Worm (Caenorhabditis elegans) whole organism, L4 larva: Measurements from ENCODE around the gene R04E5.8.
A peak's percentile ranks its signal among the peaks of the same experiment; 100 is the strongest.

Source experiments
- F26F4.8 ChIP-seq: fragments of 200-800 bp; sonication (Bioruptor generic); conservative IDR thresholded peaks from 2 replicates; pipeline ENCODE4 v1.3.6; 2022; ENCODE audit warnings: missing genetic modification characterization, missing compliant biosample characterization
- R02D3.7 ChIP-seq: fragments of 150-350 bp; sonication (generic microtip); optimal IDR thresholded peaks from 3 replicates; lab custom pipeline; 2014; ENCODE audit warnings: missing biosample characterization, missing genetic modification characterization
- ZK337.2 ChIP-seq: fragments of 200-800 bp; sonication (Bioruptor generic); IDR thresholded peaks from 2 replicates; pipeline ENCODE4 v1.3.6; 2022; ENCODE audit warnings: missing genetic modification reagents, missing genetic modification characterization, missing compliant biosample characterization
- aha-1 ChIP-seq: fragments of 150-350 bp; peaks from one replicate; lab custom pipeline; 2014; ENCODE audit warnings: missing biosample characterization, missing genetic modification characterization
- ceh-20 ChIP-seq: fragments of 200-800 bp; sonication (Bioruptor generic); IDR thresholded peaks from 2 replicates; pipeline ENCODE4 v1.3.6; 2022; ENCODE audit warnings: missing genetic modification reagents, missing genetic modification characterization, missing compliant biosample characterization
- ces-1 ChIP-seq: fragments of 150-350 bp; sonication (generic microtip); optimal IDR thresholded peaks from 4 replicates; lab custom pipeline; 2014; ENCODE audit warnings: missing biosample characterization, missing genetic modification reagents, missing genetic modification characterization
- daf-16 ChIP-seq, 3 experiments: sonication (generic microtip); optimal IDR thresholded peaks; 2 replicates each; lab custom pipeline; 2016 to 2017; ENCODE audit warnings: missing genetic modification characterization in 3 of 3, missing genetic modification reagents in 3 of 3, mild to moderate bottlenecking in 2 of 3, missing compliant biosample characterization in 2 of 3, missing biosample characterization in 1 of 3, moderate library complexity in 1 of 3
- daf-19 ChIP-seq: fragments of 200-800 bp; sonication (Bioruptor generic); conservative IDR thresholded peaks from 2 replicates; pipeline ENCODE4 v1.3.6; 2022; ENCODE audit warnings: missing genetic modification characterization, missing compliant biosample characterization
- dmd-6 ChIP-seq: fragments of 200-800 bp; sonication (Bioruptor generic); IDR thresholded peaks from 2 replicates; pipeline ENCODE4 v1.3.6; 2022; ENCODE audit warnings: missing genetic modification reagents, missing genetic modification characterization, missing compliant biosample characterization
- dmd-9 ChIP-seq: fragments of 200-800 bp; sonication (Bioruptor generic); IDR thresholded peaks from 2 replicates; pipeline ENCODE4 v1.3.6; 2022; ENCODE audit warnings: missing genetic modification reagents, missing genetic modification characterization, missing compliant biosample characterization
- dpl-1 ChIP-seq: fragments of 150-350 bp; optimal IDR thresholded peaks from 2 replicates; lab custom pipeline; 2014; ENCODE audit warnings: missing biosample characterization, missing genetic modification reagents, missing genetic modification characterization
- duxl-1 ChIP-seq: sonication (generic microtip); optimal IDR thresholded peaks from 2 replicates; lab custom pipeline; 2016; ENCODE audit warnings: mild to moderate bottlenecking, missing genetic modification characterization, moderate library complexity, missing compliant biosample characterization; ENCODE audit not compliant: poor library complexity
- dve-1 ChIP-seq: sonication (generic microtip); optimal IDR thresholded peaks from 2 replicates; lab custom pipeline; 2017; ENCODE audit warnings: antibody characterized with exemption, mild to moderate bottlenecking, missing genetic modification characterization, missing compliant biosample characterization; ENCODE audit not compliant: insufficient read depth
- hif-1 ChIP-seq, 2 experiments: sonication (generic microtip); optimal IDR thresholded peaks; 2 replicates each; lab custom pipeline; 2016 to 2017; ENCODE audit warnings: missing compliant biosample characterization in 2 of 2, missing genetic modification characterization in 2 of 2, missing genetic modification reagents in 2 of 2, missing genotype in 2 of 2, mild to moderate bottlenecking in 1 of 2
- hlh-11 ChIP-seq: fragments of 200-800 bp; sonication (Bioruptor generic); optimal IDR thresholded peaks from 2 replicates; lab custom pipeline; 2018; ENCODE audit warnings: mild to moderate bottlenecking, missing genetic modification characterization, missing compliant biosample characterization
- hlh-30 ChIP-seq: sonication (generic microtip); optimal IDR thresholded peaks from 2 replicates; lab custom pipeline; 2017; ENCODE audit warnings: antibody characterized with exemption, mild to moderate bottlenecking, missing genetic modification characterization, missing compliant biosample characterization; ENCODE audit not compliant: insufficient read depth
- hmg-1.1 ChIP-seq: fragments of 200-800 bp; sonication (Bioruptor generic); IDR thresholded peaks from 2 replicates; pipeline ENCODE4 v1.3.6; 2022; ENCODE audit warnings: missing genetic modification reagents, missing genetic modification characterization, missing compliant biosample characterization
- lin-39 ChIP-seq: fragments of 150-350 bp; optimal IDR thresholded peaks from 2 replicates; lab custom pipeline; 2014; ENCODE audit warnings: missing biosample characterization, missing genetic modification reagents, missing genetic modification characterization
- lir-3 ChIP-seq: sonication (generic microtip); optimal IDR thresholded peaks from 2 replicates; lab custom pipeline; 2016; ENCODE audit warnings: mild to moderate bottlenecking, missing genetic modification characterization, missing compliant biosample characterization
- madf-5 ChIP-seq, 2 experiments: fragments of 200-800 bp; sonication (Bioruptor generic); IDR thresholded peaks; 2 replicates each; pipeline ENCODE4 v1.3.6; 2022; ENCODE audit warnings: missing compliant biosample characterization in 2 of 2, missing genetic modification characterization in 2 of 2
- nhr-11 ChIP-seq: fragments of 150-350 bp; optimal IDR thresholded peaks from 2 replicates; lab custom pipeline; 2014; ENCODE audit warnings: missing biosample characterization, missing genetic modification characterization
- nhr-25 ChIP-seq: sonication (generic microtip); optimal IDR thresholded peaks from 2 replicates; lab custom pipeline; 2017; ENCODE audit warnings: missing genetic modification characterization, mild to moderate bottlenecking, missing compliant biosample characterization, antibody characterized with exemption, moderate library complexity, borderline replicate concordance; ENCODE audit not compliant: insufficient read depth
- nhr-28 ChIP-seq: fragments of 150-350 bp; optimal IDR thresholded peaks from 2 replicates; lab custom pipeline; 2014; ENCODE audit warnings: missing biosample characterization, missing genetic modification characterization
- php-3 ChIP-seq: fragments of 200-800 bp; sonication (Bioruptor generic); IDR thresholded peaks from 2 replicates; pipeline ENCODE4 v1.3.6; 2022; ENCODE audit warnings: missing genetic modification reagents, missing genetic modification characterization, missing compliant biosample characterization
- pqm-1 ChIP-seq: sonication (generic microtip); optimal IDR thresholded peaks from 2 replicates; lab custom pipeline; 2017; ENCODE audit warnings: missing biosample characterization, missing genetic modification characterization
- rbr-2 ChIP-seq: sonication (generic microtip); optimal IDR thresholded peaks from 2 replicates; lab custom pipeline; 2016; ENCODE audit warnings: missing genotype, missing genetic modification characterization, missing compliant biosample characterization
- set-16 ChIP-seq: fragments of 200-800 bp; sonication (Bioruptor generic); IDR thresholded peaks from 2 replicates; pipeline ENCODE4 v1.3.6; 2022; ENCODE audit warnings: missing genetic modification reagents, missing genetic modification characterization, missing compliant biosample characterization
- unc-62 ChIP-seq, 3 experiments: fragments of 150-350 bp in 1 of 3; sonication (generic microtip); optimal IDR thresholded peaks in 2 of 3; peaks in 1 of 3; 1 replicate in 1 of 3; 2 replicates in 2 of 3; lab custom pipeline; 2014 to 2017; ENCODE audit warnings: missing biosample characterization in 3 of 3, missing genetic modification characterization in 3 of 3, missing genetic modification reagents in 3 of 3, missing genotype in 1 of 3
- zip-2 ChIP-seq: fragments of 150-350 bp; optimal IDR thresholded peaks from 2 replicates; lab custom pipeline; 2014; ENCODE audit warnings: missing biosample characterization, missing genetic modification characterization

R04E5.8 gene

DNA sequence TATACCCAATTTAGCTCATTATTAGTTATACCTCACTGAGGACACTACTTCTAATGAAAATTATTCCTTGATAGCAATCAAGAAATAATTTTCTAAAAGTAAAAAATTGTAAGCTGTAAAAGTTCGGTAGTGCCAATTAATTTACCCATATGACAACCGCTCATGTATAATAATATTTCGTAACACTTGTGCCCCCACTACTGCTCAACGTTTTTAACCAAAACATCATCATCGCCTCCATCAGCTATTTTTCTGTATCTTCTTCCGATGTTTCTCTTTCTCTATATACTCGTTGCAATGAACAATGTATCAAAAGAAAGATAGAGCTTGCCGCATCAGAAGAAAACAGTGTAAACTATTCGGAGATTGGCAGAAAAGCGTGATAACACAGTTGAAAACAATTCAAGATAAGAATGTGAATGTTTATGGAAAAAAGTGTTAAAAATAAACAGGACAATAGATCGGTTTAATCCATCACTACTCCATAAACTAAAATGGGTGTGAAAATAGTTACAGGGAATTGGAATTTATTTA is 18.2 kb downstream of the R04E5.8 start:
- TF ChIP-seq hlh-30 (tag; lab: Kevin White, UChicago) (peak; percentile 13), hlh-11 (tag; lab: Kevin White, UChicago) (peak; percentile 50), R02D3.7 (tag; lab: Kevin White, UChicago) (no peak), daf-16 (GFP tag; optimal IDR thresholded peaks at IDR 0.05; lab: Kevin White, UChicago) (peak in 1 of 2 experiments; percentile 92), daf-16 (tag; optimal IDR thresholded peaks at IDR 0.05; lab: Kevin White, UChicago) (peak; percentile 99), dve-1 (peak; percentile 11)

DNA sequence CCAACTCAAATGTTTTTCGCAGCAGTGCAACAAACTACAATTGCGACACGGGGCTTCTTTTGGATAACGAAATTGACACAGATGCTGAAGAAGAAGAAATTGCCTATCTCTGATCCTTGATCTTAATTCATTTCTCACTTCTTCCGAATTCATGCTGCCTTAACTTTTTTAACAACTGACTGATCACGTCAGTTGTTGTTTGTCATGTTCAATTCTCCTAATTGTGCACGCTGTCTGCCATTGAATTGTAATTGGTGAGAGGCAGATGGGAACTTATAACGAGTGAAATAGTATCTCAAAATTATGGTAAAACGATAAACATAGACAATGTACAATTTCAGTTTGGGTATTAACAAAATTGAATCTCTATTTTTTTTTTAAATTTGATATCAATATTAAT is 19.2 kb downstream of the R04E5.8 start:
- TF ChIP-seq dpl-1 (GFP tag; lab: Kevin White, UChicago) = no peak
- peak; percentile 36 for TF ChIP-seq nhr-11 (tag; lab: Kevin White, UChicago)
- TF ChIP-seq nhr-28 (tag; lab: Kevin White, UChicago) = no peak
- TF ChIP-seq nhr-25 (tag; lab: Kevin White, UChicago) = no peak
- peak in 1 of 2 experiments; percentile 44 for TF ChIP-seq daf-16 (GFP tag; optimal IDR thresholded peaks at IDR 0.05; lab: Kevin White, UChicago)
- no peak for TF ChIP-seq daf-16 (tag; optimal IDR thresholded peaks at IDR 0.05; lab: Kevin White, UChicago)
- TF ChIP-seq daf-19 (GFP tag; lab: Robert Waterston, UW) = no peak
- TF ChIP-seq F26F4.8 (GFP tag; lab: Robert Waterston, UW) = no peak
- no peak for TF ChIP-seq rbr-2
- no peak for TF ChIP-seq dmd-6 (GFP tag; lab: Robert Waterston, UW)
- TF ChIP-seq R02D3.7 (tag; lab: Kevin White, UChicago) = no peak
- TF ChIP-seq set-16 = no peak

DNA sequence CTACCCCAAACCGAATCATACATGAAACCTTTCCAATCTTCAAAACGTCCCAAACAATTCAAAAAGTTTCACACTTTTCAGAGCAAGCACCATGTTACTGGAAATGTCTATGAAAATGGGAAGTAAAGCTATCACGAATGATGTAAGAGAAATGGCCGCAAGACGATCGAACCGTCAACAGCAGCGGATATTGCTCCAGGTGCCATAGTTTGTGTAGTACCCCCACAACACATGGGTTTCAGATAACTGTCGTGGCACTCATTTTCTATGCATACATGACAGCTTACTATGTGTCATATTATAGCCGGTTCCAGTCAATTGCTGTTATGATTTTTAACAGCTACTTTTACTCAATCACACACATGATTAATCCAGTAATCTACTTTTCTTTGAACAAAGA is 21.7 kb downstream of the R04E5.8 start, which contains the start of gene ZK721.3:
Gene ZK721.3 (plus strand): TSS at position 301 of the 400 bp plus-strand sequence.
- TF ChIP-seq unc-62 (GFP tag; optimal IDR thresholded peaks at IDR 0.05 in 1 of 2; lab: Kevin White, UChicago) = peak in 1 of 2 experiments; percentile 45
- TF ChIP-seq unc-62 (tag; optimal IDR thresholded peaks at IDR 0.05; lab: Kevin White, UChicago) = no peak
- no peak for TF ChIP-seq daf-16 (GFP tag; optimal IDR thresholded peaks at IDR 0.05; lab: Kevin White, UChicago)
- no peak for TF ChIP-seq daf-16 (tag; optimal IDR thresholded peaks at IDR 0.05; lab: Kevin White, UChicago)
- TF ChIP-seq aha-1 (tag; lab: Kevin White, UChicago) = peak; percentile 50
- TF ChIP-seq zip-2 = no peak

DNA sequence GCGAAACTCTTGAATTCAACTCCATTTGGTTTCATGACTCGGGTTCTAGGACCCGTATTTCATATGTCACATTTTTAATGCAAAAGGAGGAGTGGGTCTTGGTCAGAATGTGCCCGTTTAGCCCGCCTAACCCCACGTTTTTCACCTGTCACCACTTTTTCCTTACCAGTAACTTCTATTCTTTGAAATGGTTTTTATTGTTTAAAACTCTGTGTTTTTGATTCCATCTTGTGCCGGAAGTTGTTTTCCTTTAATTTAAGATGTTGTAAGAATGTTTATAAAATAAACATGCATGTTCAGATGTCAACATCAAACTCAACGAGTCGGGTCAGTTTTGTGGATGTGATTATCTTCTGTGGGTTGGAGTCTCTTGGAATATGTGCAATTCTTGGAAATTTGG is 27.4 kb downstream of the R04E5.8 start, which contains the start of gene ZK721.4:
Gene ZK721.4 (plus strand): TSS at position 301 of the 400 bp plus-strand sequence.
- TF ChIP-seq ceh-20 = no peak
- no peak for TF ChIP-seq lin-39 (tag; lab: Kevin White, UChicago)
- TF ChIP-seq duxl-1 = no peak

DNA sequence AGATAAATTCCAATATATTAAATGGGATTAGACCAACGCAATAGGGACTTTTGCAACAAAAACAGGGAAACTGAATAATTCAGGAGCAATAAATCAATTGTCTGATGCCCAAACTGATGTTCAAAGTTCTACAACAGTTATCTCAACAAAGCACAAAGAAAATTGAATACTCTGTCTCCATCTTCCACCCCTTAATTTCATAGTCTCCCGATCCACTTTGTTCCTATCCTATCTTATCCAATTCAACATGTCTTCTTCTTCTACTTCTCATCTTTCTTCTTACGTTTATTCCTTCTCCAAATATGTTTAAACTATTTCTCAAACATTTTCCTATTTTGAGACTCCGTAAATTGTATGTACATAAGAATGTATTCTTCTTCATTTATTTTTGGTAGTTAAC is 35.6 kb downstream of the R04E5.8 start:
- TF ChIP-seq ces-1 (GFP tag; lab: Kevin White, UChicago) (peak; percentile 11), dmd-6 (GFP tag; lab: Robert Waterston, UW) (no peak)
- TF ChIP-seq, all 104 proteins: peak for 1

DNA sequence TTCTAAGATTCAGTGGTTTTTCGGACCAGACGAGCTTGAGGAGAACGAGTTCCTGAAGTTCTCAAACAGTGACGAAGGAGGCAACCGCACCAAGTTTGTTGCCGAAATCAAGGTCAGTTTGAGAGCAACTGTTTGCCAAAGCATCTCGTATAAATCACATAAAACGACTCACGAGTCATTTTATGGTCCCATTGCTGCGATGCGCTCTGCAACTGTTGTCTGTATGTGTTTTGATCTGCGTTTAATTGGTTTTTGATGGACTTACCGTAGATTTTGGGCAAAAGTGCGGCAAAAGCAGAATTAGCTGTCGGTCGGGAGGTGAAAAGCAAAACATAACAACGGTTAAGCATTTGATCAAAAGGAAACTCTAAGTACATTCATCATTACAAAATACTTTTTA is 41.9 kb downstream of the R04E5.8 start:
- TF ChIP-seq daf-16 (GFP tag; optimal IDR thresholded peaks at IDR 0.05; lab: Kevin White, UChicago) (peak in 1 of 2 experiments; percentile 34), daf-16 (tag; optimal IDR thresholded peaks at IDR 0.05; lab: Kevin White, UChicago) (no peak), aha-1 (tag; lab: Kevin White, UChicago) (no peak), dmd-9 (no peak), hmg-1.1 (GFP tag; lab: Robert Waterston, UW) (no peak), php-3 (GFP tag; lab: Robert Waterston, UW) (0 out of 2 replicates have a peak, but pooled peaks have one; percentile 25), pqm-1 (tag; lab: Kevin White, UChicago) (no peak), F26F4.8 (GFP tag; lab: Robert Waterston, UW) (no peak), dve-1 (no peak), lir-3 (tag; lab: Kevin White, UChicago) (no peak), hlh-11 (tag; lab: Kevin White, UChicago) (peak; percentile 11), ZK337.2 (no peak), ces-1 (GFP tag; lab: Kevin White, UChicago) (no peak), hif-1 (tag; optimal IDR thresholded peaks at IDR 0.05; lab: Kevin White, UChicago) (no peak), madf-5 (GFP tag; IDR thresholded peaks at IDR 0.05; lab: Robert Waterston, UW) (no peak)
- TF ChIP-seq, all 104 proteins: peak for 3
